1 fruit fly cellular context compared by ENCODE assay signal in genomic region chrX:10822678-10823440, dm6.
TF ChIP-seq lines count a peak whose summit lies in the region.

No protein-coding gene starts in this region.

TF ChIP-seq in whole organism, embryonic, 481 proteins besides CTCF, POLR2A, EP300 and RAD21 (continued from another document and continues in another):
- no peak for TF ChIP-seq NFAT (GFP tag; IDR thresholded peaks at IDR 0.05; lab: Robert Waterston, UW)
- peak; percentile 71 for TF ChIP-seq lab (GFP tag; optimal IDR thresholded peaks at IDR 0.05; lab: Kevin White, UChicago)
- peak; percentile 13 for TF ChIP-seq exex (tag; optimal IDR thresholded peaks at IDR 0.05; lab: Kevin White, UChicago)
- peak; percentile 67 for TF ChIP-seq CG6689 (GFP tag; IDR thresholded peaks at IDR 0.05; lab: Robert Waterston, UW)
- no peak; the same call in 1 of the 2 replicates for TF ChIP-seq E2f2 (GFP tag; IDR thresholded peaks at IDR 0.05; lab: Robert Waterston, UW)
- TF ChIP-seq crp (GFP tag; optimal IDR thresholded peaks at IDR 0.05; lab: Kevin White, UChicago), result peak in 1 of 2 experiments; percentile 46
- peak; percentile 28 for TF ChIP-seq Atf3 (GFP tag; optimal IDR thresholded peaks at IDR 0.05; lab: Kevin White, UChicago)
- no peak for TF ChIP-seq lbe (GFP tag; optimal IDR thresholded peaks at IDR 0.05; lab: Kevin White, UChicago)
- TF ChIP-seq PHDP (tag; optimal IDR thresholded peaks at IDR 0.05; lab: Kevin White, UChicago), result peak; percentile 60
- no peak for TF ChIP-seq hth (optimal IDR thresholded peaks at IDR 0.05; lab: Kevin White, UChicago)
- peak; percentile 60 for TF ChIP-seq CG15011 (GFP tag; optimal IDR thresholded peaks at IDR 0.05; lab: Kevin White, UChicago)
- TF ChIP-seq C15 (GFP tag; IDR thresholded peaks at IDR 0.05; lab: Robert Waterston, UW), result no peak
- no peak for TF ChIP-seq CG14441 (GFP tag; IDR thresholded peaks at IDR 0.05; lab: Robert Waterston, UW)
- TF ChIP-seq tll (GFP tag; optimal IDR thresholded peaks at IDR 0.05; lab: Kevin White, UChicago), result no peak
- no peak for TF ChIP-seq Kr (GFP tag; optimal IDR thresholded peaks at IDR 0.05; lab: Kevin White, UChicago)
- TF ChIP-seq pb (GFP tag; optimal IDR thresholded peaks at IDR 0.05; lab: Kevin White, UChicago), result no peak
- TF ChIP-seq org-1 (GFP tag; optimal IDR thresholded peaks at IDR 0.05; lab: Kevin White, UChicago), result peak; percentile 73
- peak; percentile 71 for TF ChIP-seq CG18476 (GFP tag; optimal IDR thresholded peaks at IDR 0.05; lab: Kevin White, UChicago)
- TF ChIP-seq HLH54F (GFP tag; optimal IDR thresholded peaks at IDR 0.05; lab: Kevin White, UChicago), result peak; percentile 26
- peak; percentile 16 for TF ChIP-seq CG8359 (GFP tag; optimal IDR thresholded peaks at IDR 0.05; lab: Kevin White, UChicago; ENCODE audit: borderline replicate concordance)
- TF ChIP-seq disco-r (GFP tag; optimal IDR thresholded peaks at IDR 0.05; lab: Kevin White, UChicago), result no peak
- TF ChIP-seq CG17612 (GFP tag; IDR thresholded peaks at IDR 0.05; lab: Robert Waterston, UW), result no peak
- no peak for TF ChIP-seq unc-4 (GFP tag; IDR thresholded peaks at IDR 0.05; lab: Robert Waterston, UW; ENCODE audit: partially characterized antibody)
- TF ChIP-seq sim (GFP tag; IDR thresholded peaks at IDR 0.05; lab: Robert Waterston, UW), result no peak
- TF ChIP-seq CG5180 (GFP tag; optimal IDR thresholded peaks at IDR 0.05; lab: Kevin White, UChicago), result peak; percentile 46
- TF ChIP-seq vnd (GFP tag; IDR thresholded peaks at IDR 0.05; lab: Robert Waterston, UW; ENCODE audit: partially characterized antibody), result no peak
- no peak for TF ChIP-seq CG7372 (GFP tag; IDR thresholded peaks at IDR 0.05; lab: Robert Waterston, UW)
- peak; percentile 84 for TF ChIP-seq D19A (tag; optimal IDR thresholded peaks at IDR 0.05; lab: Kevin White, UChicago)
- no peak for TF ChIP-seq CG11723 (GFP tag; optimal IDR thresholded peaks at IDR 0.05; lab: Kevin White, UChicago)
- TF ChIP-seq cg (GFP tag; optimal IDR thresholded peaks at IDR 0.05; lab: Kevin White, UChicago), result peak; percentile 70
- TF ChIP-seq da (GFP tag; optimal IDR thresholded peaks at IDR 0.05; lab: Kevin White, UChicago), result no peak
- no peak for TF ChIP-seq Myb (GFP tag; optimal IDR thresholded peaks at IDR 0.05; lab: Kevin White, UChicago)
- no peak for TF ChIP-seq her (GFP tag; optimal IDR thresholded peaks at IDR 0.05; lab: Kevin White, UChicago)
- TF ChIP-seq CG1792 (GFP tag; optimal IDR thresholded peaks at IDR 0.05; lab: Kevin White, UChicago), result no peak
- peak; percentile 48 for TF ChIP-seq CG15479 (GFP tag; optimal IDR thresholded peaks at IDR 0.05; lab: Kevin White, UChicago)
- TF ChIP-seq H15 (GFP tag; IDR thresholded peaks at IDR 0.05; lab: Robert Waterston, UW), result peak; percentile 33; the same call in 1 of the 3 replicates
- no peak for TF ChIP-seq CG7987 (GFP tag; optimal IDR thresholded peaks at IDR 0.05; lab: Kevin White, UChicago)
- peak; percentile 89 for TF ChIP-seq CG7556 (GFP tag; optimal IDR thresholded peaks at IDR 0.05; lab: Kevin White, UChicago)
- no peak for TF ChIP-seq Sry-β (GFP tag; optimal IDR thresholded peaks at IDR 0.05; lab: Kevin White, UChicago)
- peak; percentile 88 for TF ChIP-seq CG2678 (tag; optimal IDR thresholded peaks at IDR 0.05; lab: Kevin White, UChicago)
- peak; percentile 44 for TF ChIP-seq Usf (GFP tag; optimal IDR thresholded peaks at IDR 0.05; lab: Kevin White, UChicago)
- TF ChIP-seq ase (GFP tag; IDR thresholded peaks at IDR 0.05; lab: Robert Waterston, UW), result no peak
- no peak for TF ChIP-seq CG5953 (GFP tag; IDR thresholded peaks at IDR 0.05; lab: Robert Waterston, UW)
- no peak for TF ChIP-seq sr (GFP tag; IDR thresholded peaks at IDR 0.05; lab: Robert Waterston, UW)
- peak; percentile 2 for TF ChIP-seq CG2875 (GFP tag; optimal IDR thresholded peaks at IDR 0.05; lab: Kevin White, UChicago)
- TF ChIP-seq Sox100B (GFP tag; optimal IDR thresholded peaks at IDR 0.05; lab: Kevin White, UChicago), result peak; percentile 82
- TF ChIP-seq Mrtf (GFP tag; IDR thresholded peaks at IDR 0.05; lab: Robert Waterston, UW), result 0 out of 3 replicates have a peak, but pooled peaks have one; percentile 25
- TF ChIP-seq bowl (GFP tag; IDR thresholded peaks at IDR 0.05; lab: Robert Waterston, UW), result no peak
- no peak for TF ChIP-seq p53 (GFP tag; optimal IDR thresholded peaks at IDR 0.05; lab: Kevin White, UChicago)
- peak; percentile 48 for TF ChIP-seq ewg (GFP tag; optimal IDR thresholded peaks at IDR 0.05; lab: Kevin White, UChicago)
- no peak for TF ChIP-seq CG1647 (GFP tag; optimal IDR thresholded peaks at IDR 0.05; lab: Kevin White, UChicago)
- TF ChIP-seq CG2712 (tag; optimal IDR thresholded peaks at IDR 0.05; lab: Kevin White, UChicago), result peak; percentile 87
- TF ChIP-seq CG16863 (GFP tag; optimal IDR thresholded peaks at IDR 0.05; lab: Kevin White, UChicago), result peak; percentile 36
- peak; percentile 47 for TF ChIP-seq tio (GFP tag; optimal IDR thresholded peaks at IDR 0.05; lab: Kevin White, UChicago)
- no peak for TF ChIP-seq Eip74EF (GFP tag; optimal IDR thresholded peaks at IDR 0.05; lab: Kevin White, UChicago)
- no peak for TF ChIP-seq Taf1 (GFP tag; IDR thresholded peaks at IDR 0.05; lab: Robert Waterston, UW)
- TF ChIP-seq CG17912 (GFP tag; optimal IDR thresholded peaks at IDR 0.05; lab: Kevin White, UChicago), result no peak
- no peak for TF ChIP-seq wdn (GFP tag; IDR thresholded peaks at IDR 0.05; lab: Robert Waterston, UW)
- no peak for TF ChIP-seq Oaz (GFP tag; IDR thresholded peaks at IDR 0.05; lab: Robert Waterston, UW)
- no peak for TF ChIP-seq inv (GFP tag; IDR thresholded peaks at IDR 0.05; lab: Robert Waterston, UW; ENCODE audit: partially characterized antibody)
- peak; percentile 44 for TF ChIP-seq CG3407 (GFP tag; optimal IDR thresholded peaks at IDR 0.05; lab: Kevin White, UChicago)
- no peak for TF ChIP-seq Sin3A (optimal IDR thresholded peaks at IDR 0.05; lab: Kevin White, UChicago)
- peak; percentile 87 for TF ChIP-seq CG33557 (GFP tag; optimal IDR thresholded peaks at IDR 0.05; lab: Kevin White, UChicago)
- no peak for TF ChIP-seq Sry-δ (GFP tag; optimal IDR thresholded peaks at IDR 0.05; lab: Kevin White, UChicago)
- no peak for TF ChIP-seq CG6175 (GFP tag; IDR thresholded peaks at IDR 0.05; lab: Robert Waterston, UW)
- peak; percentile 65 for TF ChIP-seq lmd (GFP tag; IDR thresholded peaks at IDR 0.05; lab: Robert Waterston, UW)
- TF ChIP-seq hkb (optimal IDR thresholded peaks at IDR 0.05; lab: Kevin White, UChicago), result no peak
- peak; percentile 62 for TF ChIP-seq hkb (GFP tag; IDR thresholded peaks at IDR 0.05; lab: Robert Waterston, UW)
- no peak for TF ChIP-seq zf30C (GFP tag; optimal IDR thresholded peaks at IDR 0.05; lab: Kevin White, UChicago)
- peak; percentile 68 for TF ChIP-seq croc (GFP tag; conservative IDR thresholded peaks at IDR 0.05; lab: Robert Waterston, UW)
- TF ChIP-seq Ets97D (GFP tag; optimal IDR thresholded peaks at IDR 0.05; lab: Kevin White, UChicago), result no peak
- peak; percentile 76 for TF ChIP-seq row (GFP tag; IDR thresholded peaks at IDR 0.05; lab: Robert Waterston, UW)
- TF ChIP-seq CG10147 (GFP tag; optimal IDR thresholded peaks at IDR 0.05; lab: Kevin White, UChicago), result peak; percentile 61
- TF ChIP-seq CG12942 (GFP tag; optimal IDR thresholded peaks at IDR 0.05; lab: Kevin White, UChicago), result peak; percentile 30
- TF ChIP-seq oc (tag; optimal IDR thresholded peaks at IDR 0.05; lab: Kevin White, UChicago), result peak; percentile 53
- no peak for TF ChIP-seq bbx (GFP tag; IDR thresholded peaks at IDR 0.05; lab: Robert Waterston, UW; ENCODE audit: partially characterized antibody)
- no peak for TF ChIP-seq CG1832 (GFP tag; optimal IDR thresholded peaks at IDR 0.05; lab: Kevin White, UChicago)
- no peak for TF ChIP-seq ash1 (GFP tag; optimal IDR thresholded peaks at IDR 0.05; lab: Kevin White, UChicago)
- TF ChIP-seq unpg (GFP tag; optimal IDR thresholded peaks at IDR 0.05; lab: Kevin White, UChicago), result peak; percentile 73
- TF ChIP-seq mam (GFP tag; optimal IDR thresholded peaks at IDR 0.05; lab: Kevin White, UChicago), result no peak
- peak; percentile 45 for TF ChIP-seq CG1233 (GFP tag; optimal IDR thresholded peaks at IDR 0.05; lab: Kevin White, UChicago)
- TF ChIP-seq YL-1 (GFP tag; optimal IDR thresholded peaks at IDR 0.05; lab: Kevin White, UChicago), result no peak
- TF ChIP-seq CG12071 (GFP tag; optimal IDR thresholded peaks at IDR 0.05; lab: Kevin White, UChicago), result peak; percentile 34
- TF ChIP-seq caup (GFP tag; optimal IDR thresholded peaks at IDR 0.05; lab: Kevin White, UChicago; ENCODE audit: severe bottlenecking), result peak; percentile 44
- TF ChIP-seq nerfin-2 (GFP tag; IDR thresholded peaks at IDR 0.05; lab: Robert Waterston, UW; ENCODE audit: partially characterized antibody), result no peak
- TF ChIP-seq phol (tag; optimal IDR thresholded peaks at IDR 0.05; lab: Kevin White, UChicago), result peak; percentile 89
- peak; percentile 33 for TF ChIP-seq Vsx1 (GFP tag; optimal IDR thresholded peaks at IDR 0.05; lab: Kevin White, UChicago)
- peak; percentile 66 for TF ChIP-seq CG12219 (GFP tag; optimal IDR thresholded peaks at IDR 0.05; lab: Kevin White, UChicago)
- peak; percentile 56 for TF ChIP-seq CG9437 (GFP tag; optimal IDR thresholded peaks at IDR 0.05; lab: Kevin White, UChicago)
- no peak for TF ChIP-seq dm (GFP tag; optimal IDR thresholded peaks at IDR 0.05; lab: Kevin White, UChicago)
- no peak for TF ChIP-seq CG3726 (GFP tag; IDR thresholded peaks at IDR 0.05; lab: Robert Waterston, UW)
- TF ChIP-seq kni (GFP tag; optimal IDR thresholded peaks at IDR 0.05; lab: Kevin White, UChicago), result peak; percentile 89
- TF ChIP-seq CG8281 (tag; optimal IDR thresholded peaks at IDR 0.05; lab: Kevin White, UChicago), result peak; percentile 21
- no peak for TF ChIP-seq ab (GFP tag; optimal IDR thresholded peaks at IDR 0.05; lab: Kevin White, UChicago)
- TF ChIP-seq toy (GFP tag; IDR thresholded peaks at IDR 0.05; lab: Robert Waterston, UW), result no peak
- peak; percentile 34 for TF ChIP-seq CG17802 (tag; optimal IDR thresholded peaks at IDR 0.05; lab: Kevin White, UChicago)
- no peak for TF ChIP-seq CG10321 (GFP tag; IDR thresholded peaks at IDR 0.05; lab: Robert Waterston, UW)
- TF ChIP-seq Hand (GFP tag; optimal IDR thresholded peaks at IDR 0.05; lab: Kevin White, UChicago), result no peak
- TF ChIP-seq Rx (GFP tag; IDR thresholded peaks at IDR 0.05; lab: Robert Waterston, UW), result no peak
- TF ChIP-seq CG17568 (GFP tag; optimal IDR thresholded peaks at IDR 0.05; lab: Kevin White, UChicago), result no peak
- TF ChIP-seq CG6813 (GFP tag; optimal IDR thresholded peaks at IDR 0.05; lab: Kevin White, UChicago), result peak; percentile 33
- no peak for TF ChIP-seq schlank (tag; optimal IDR thresholded peaks at IDR 0.05; lab: Kevin White, UChicago)
- peak; percentile 31; the same call in 1 of the 2 replicates for TF ChIP-seq ara (GFP tag; IDR thresholded peaks at IDR 0.05; lab: Robert Waterston, UW)
- 0 out of 3 replicates have a peak, but pooled peaks have one; percentile 30 for TF ChIP-seq CG11093 (GFP tag; IDR thresholded peaks at IDR 0.05; lab: Robert Waterston, UW)
- peak; percentile 48; the same call in 1 of the 3 replicates for TF ChIP-seq zfh1 (GFP tag; IDR thresholded peaks at IDR 0.05; lab: Robert Waterston, UW)
- no peak for TF ChIP-seq br (optimal IDR thresholded peaks at IDR 0.05; lab: Kevin White, UChicago)
- no peak for TF ChIP-seq aop (GFP tag; IDR thresholded peaks at IDR 0.05; lab: Robert Waterston, UW)
- no peak for TF ChIP-seq jigr1 (GFP tag; IDR thresholded peaks at IDR 0.05; lab: Robert Waterston, UW)
- TF ChIP-seq CG13123 (GFP tag; optimal IDR thresholded peaks at IDR 0.05; lab: Kevin White, UChicago), result peak; percentile 30
- TF ChIP-seq CG10959 (GFP tag; IDR thresholded peaks at IDR 0.05; lab: Robert Waterston, UW), result peak; percentile 70; the same call in 1 of the 2 replicates
- TF ChIP-seq MTF-1 (GFP tag; optimal IDR thresholded peaks at IDR 0.05; lab: Kevin White, UChicago; ENCODE audit: borderline replicate concordance), result peak; percentile 51
- no peak for TF ChIP-seq sens-2 (GFP tag; IDR thresholded peaks at IDR 0.05; lab: Robert Waterston, UW)
- no peak for TF ChIP-seq tup (GFP tag; optimal IDR thresholded peaks at IDR 0.05; lab: Kevin White, UChicago)
- TF ChIP-seq CkIIα-i1 (GFP tag; IDR thresholded peaks at IDR 0.05; lab: Robert Waterston, UW), result no peak
- TF ChIP-seq slbo (GFP tag; IDR thresholded peaks at IDR 0.05; lab: Robert Waterston, UW), result peak; percentile 58
- no peak for TF ChIP-seq lov (optimal IDR thresholded peaks at IDR 0.05; lab: Kevin White, UChicago)
- TF ChIP-seq lov (GFP tag; IDR thresholded peaks at IDR 0.05; lab: Robert Waterston, UW), result no peak
- TF ChIP-seq Fer1 (GFP tag; optimal IDR thresholded peaks at IDR 0.05; lab: Kevin White, UChicago), result peak; percentile 78
- TF ChIP-seq fd102C (GFP tag; optimal IDR thresholded peaks at IDR 0.05; lab: Kevin White, UChicago), result peak; percentile 85
- no peak for TF ChIP-seq emc (GFP tag; optimal IDR thresholded peaks at IDR 0.05; lab: Kevin White, UChicago)
- no peak for TF ChIP-seq dimm (GFP tag; IDR thresholded peaks at IDR 0.05; lab: Robert Waterston, UW)
- TF ChIP-seq Doc3 (GFP tag; IDR thresholded peaks at IDR 0.05; lab: Robert Waterston, UW; ENCODE audit: partially characterized antibody), result no peak
- TF ChIP-seq sens (GFP tag; lab: Kevin White, UChicago), result peak; percentile 95
- no peak for TF ChIP-seq Dbx (GFP tag; IDR thresholded peaks at IDR 0.05; lab: Robert Waterston, UW)
- TF ChIP-seq nom (GFP tag; optimal IDR thresholded peaks at IDR 0.05; lab: Kevin White, UChicago), result no peak
- TF ChIP-seq CG12769 (tag; optimal IDR thresholded peaks at IDR 0.05; lab: Kevin White, UChicago), result peak; percentile 51
- TF ChIP-seq CG10274 (GFP tag; optimal IDR thresholded peaks at IDR 0.05; lab: Kevin White, UChicago), result peak; percentile 26
- no peak for TF ChIP-seq grn (GFP tag; optimal IDR thresholded peaks at IDR 0.05; lab: Kevin White, UChicago)
- peak; percentile 12 for TF ChIP-seq CG10462 (GFP tag; optimal IDR thresholded peaks at IDR 0.05; lab: Kevin White, UChicago)
- TF ChIP-seq CG14860 (GFP tag; IDR thresholded peaks at IDR 0.05; lab: Robert Waterston, UW; ENCODE audit: partially characterized antibody), result no peak
- no peak for TF ChIP-seq mirr (GFP tag; optimal IDR thresholded peaks at IDR 0.05; lab: Kevin White, UChicago)
- TF ChIP-seq CG6683 (GFP tag; optimal IDR thresholded peaks at IDR 0.05; lab: Kevin White, UChicago), result peak; percentile 56
- TF ChIP-seq al (GFP tag; IDR thresholded peaks at IDR 0.05; lab: Robert Waterston, UW), result no peak
- TF ChIP-seq CG9932 (GFP tag; IDR thresholded peaks at IDR 0.05; lab: Robert Waterston, UW), result 0 out of 2 replicates have a peak, but pooled peaks have one; percentile 9
- no peak for TF ChIP-seq CG31224 (GFP tag; IDR thresholded peaks at IDR 0.05; lab: Robert Waterston, UW)
